In the genomic region with DNA sequence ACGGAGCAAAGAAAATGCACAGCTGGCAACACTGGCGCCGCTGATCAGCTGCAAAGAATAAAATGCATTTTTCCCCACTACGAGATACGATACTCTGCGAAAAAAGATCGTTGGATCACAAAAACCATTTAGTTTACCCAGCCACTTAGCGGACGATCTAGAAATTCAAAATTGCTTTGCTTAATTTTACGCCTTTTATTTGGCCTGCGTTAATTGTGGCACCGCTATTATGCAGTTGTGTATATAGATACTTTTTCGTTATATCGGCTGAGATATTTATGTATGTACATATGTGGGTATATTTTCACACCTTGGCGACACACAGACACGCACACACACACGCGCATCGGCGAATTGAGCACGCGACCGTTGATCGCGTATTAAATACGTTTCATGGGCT, we compare ENCODE assay signal across 1 fruit fly cellular context.
TF ChIP-seq lines count a peak whose summit lies in the region.

No protein-coding gene starts in this region.

TF ChIP-seq in whole organism, embryonic, 481 proteins besides CTCF, POLR2A, EP300 and RAD21 (continued from another document):
- TF ChIP-seq CG2120 (GFP tag; optimal IDR thresholded peaks at IDR 0.05; lab: Kevin White, UChicago) = no peak
- TF ChIP-seq CG3407 (GFP tag; optimal IDR thresholded peaks at IDR 0.05; lab: Kevin White, UChicago) = no peak
- TF ChIP-seq chinmo (GFP tag; IDR thresholded peaks at IDR 0.05; lab: Robert Waterston, UW; ENCODE audit: partially characterized antibody) = peak; percentile 29; the same call in 1 of the 4 replicates
- TF ChIP-seq GATAe (GFP tag; conservative IDR thresholded peaks at IDR 0.05; lab: Robert Waterston, UW) = no peak
- TF ChIP-seq D19A (tag; optimal IDR thresholded peaks at IDR 0.05; lab: Kevin White, UChicago) = peak; percentile 54
- no peak for TF ChIP-seq CG17829 (tag; optimal IDR thresholded peaks at IDR 0.05; lab: Kevin White, UChicago)
- no peak for TF ChIP-seq CG8089 (GFP tag; optimal IDR thresholded peaks at IDR 0.05; lab: Kevin White, UChicago)
- no peak for TF ChIP-seq lbe (GFP tag; optimal IDR thresholded peaks at IDR 0.05; lab: Kevin White, UChicago)
- TF ChIP-seq CG12942 (GFP tag; optimal IDR thresholded peaks at IDR 0.05; lab: Kevin White, UChicago) = no peak
- TF ChIP-seq Doc3 (GFP tag; IDR thresholded peaks at IDR 0.05; lab: Robert Waterston, UW; ENCODE audit: partially characterized antibody) = 0 out of 3 replicates have a peak, but pooled peaks have one; percentile 31
- no peak for TF ChIP-seq nom (GFP tag; optimal IDR thresholded peaks at IDR 0.05; lab: Kevin White, UChicago)
